Worm (Caenorhabditis elegans) whole organism, late embryonic: Measurements from ENCODE around the gene F54F11.1.

Experiments used
- K02D7.2 ChIP-seq: sonication (generic microtip); optimal IDR thresholded peaks from 2 replicates; lab custom pipeline; 2017; ENCODE audit warnings: mild to moderate bottlenecking, missing genetic modification characterization, missing compliant biosample characterization
- K09A11.1 ChIP-seq: sonication (generic microtip); optimal IDR thresholded peaks from 2 replicates; lab custom pipeline; 2017; ENCODE audit warnings: antibody characterized with exemption, mild to moderate bottlenecking, missing genetic modification characterization, missing compliant biosample characterization; ENCODE audit not compliant: insufficient read depth
- ahr-1 ChIP-seq: sonication (generic microtip); optimal IDR thresholded peaks from 2 replicates; lab custom pipeline; 2016; ENCODE audit warnings: missing genetic modification characterization, missing compliant biosample characterization
- ceh-18 ChIP-seq: sonication (generic microtip); optimal IDR thresholded peaks from 2 replicates; lab custom pipeline; 2016; ENCODE audit warnings: missing genetic modification characterization, missing compliant biosample characterization
- ceh-2 ChIP-seq: sonication (generic microtip); optimal IDR thresholded peaks from 2 replicates; lab custom pipeline; 2016; ENCODE audit warnings: missing genotype, missing genetic modification characterization, missing compliant biosample characterization
- ceh-31 ChIP-seq: sonication (generic microtip); optimal IDR thresholded peaks from 2 replicates; lab custom pipeline; 2016; ENCODE audit warnings: missing genetic modification characterization, missing compliant biosample characterization
- ceh-34 ChIP-seq: sonication (generic microtip); optimal IDR thresholded peaks from 2 replicates; lab custom pipeline; 2016; ENCODE audit warnings: mild to moderate bottlenecking, missing genetic modification characterization, missing compliant biosample characterization
- ceh-45 ChIP-seq: fragments of 200-800 bp; sonication (Bioruptor generic); IDR thresholded peaks from 2 replicates; pipeline ENCODE4 v1.3.6; 2022; ENCODE audit warnings: missing genetic modification reagents, missing genetic modification characterization, missing compliant biosample characterization
- ceh-48 ChIP-seq: sonication (generic microtip); optimal IDR thresholded peaks from 2 replicates; lab custom pipeline; 2016; ENCODE audit warnings: missing genetic modification characterization, inconsistent platforms, missing compliant biosample characterization
- ceh-9 ChIP-seq: sonication (generic microtip); optimal IDR thresholded peaks from 2 replicates; lab custom pipeline; 2016; ENCODE audit warnings: mild to moderate bottlenecking, missing genetic modification characterization, inconsistent platforms, missing compliant biosample characterization
- dve-1 ChIP-seq: sonication (generic microtip); optimal IDR thresholded peaks from 2 replicates; lab custom pipeline; 2017; ENCODE audit warnings: antibody characterized with exemption, mild to moderate bottlenecking, missing genetic modification characterization, missing compliant biosample characterization
- elt-2 ChIP-seq: sonication (generic microtip); optimal IDR thresholded peaks from 2 replicates; lab custom pipeline; 2016; ENCODE audit warnings: missing genetic modification reagents, missing genetic modification characterization, missing compliant biosample characterization
- elt-4 ChIP-seq: sonication (generic microtip); optimal IDR thresholded peaks from 2 replicates; lab custom pipeline; 2016; ENCODE audit warnings: missing genetic modification characterization, missing compliant biosample characterization
- eyg-1 ChIP-seq: sonication (generic microtip); optimal IDR thresholded peaks from 2 replicates; lab custom pipeline; 2016; ENCODE audit warnings: missing genotype, missing genetic modification characterization, missing compliant biosample characterization
- fax-1 ChIP-seq: sonication (generic microtip); optimal IDR thresholded peaks from 2 replicates; lab custom pipeline; 2016; ENCODE audit warnings: missing genotype, missing genetic modification characterization, missing compliant biosample characterization
- fkh-10 ChIP-seq: fragments of 150-350 bp; optimal IDR thresholded peaks from 2 replicates; lab custom pipeline; 2014; ENCODE audit warnings: missing biosample characterization, missing genetic modification reagents, missing genetic modification characterization
- hlh-15 ChIP-seq: sonication (generic microtip); optimal IDR thresholded peaks from 2 replicates; lab custom pipeline; 2016; ENCODE audit warnings: missing genetic modification characterization, missing compliant biosample characterization
- hlh-6 ChIP-seq: sonication (generic microtip); optimal IDR thresholded peaks from 2 replicates; lab custom pipeline; 2016; ENCODE audit warnings: missing genotype, missing genetic modification characterization, missing compliant biosample characterization
- lim-6 ChIP-seq: sonication (generic microtip); optimal IDR thresholded peaks from 2 replicates; lab custom pipeline; 2016; ENCODE audit warnings: missing genetic modification characterization, missing compliant biosample characterization
- mec-3 ChIP-seq: sonication (generic microtip); optimal IDR thresholded peaks from 2 replicates; lab custom pipeline; 2016; ENCODE audit warnings: borderline replicate concordance, missing genetic modification characterization, missing compliant biosample characterization
- nfya-1 ChIP-seq: sonication (generic microtip); optimal IDR thresholded peaks from 2 replicates; lab custom pipeline; 2017; ENCODE audit warnings: missing genetic modification characterization, mild to moderate bottlenecking, missing compliant biosample characterization, antibody characterized with exemption, moderate library complexity
- nhr-232 ChIP-seq: sonication (generic microtip); optimal IDR thresholded peaks from 2 replicates; lab custom pipeline; 2016; ENCODE audit warnings: missing genetic modification characterization, missing compliant biosample characterization
- odd-2 ChIP-seq: sonication (generic microtip); optimal IDR thresholded peaks from 2 replicates; lab custom pipeline; 2017; ENCODE audit warnings: antibody characterized with exemption, mild to moderate bottlenecking, missing genetic modification characterization, missing compliant biosample characterization
- pat-9 ChIP-seq: fragments of 200-800 bp; sonication (Bioruptor generic); optimal IDR thresholded peaks from 2 replicates; lab custom pipeline; 2018; ENCODE audit warnings: mild to moderate bottlenecking, missing genetic modification characterization, moderate library complexity, missing compliant biosample characterization
- pqm-1 ChIP-seq: sonication (generic microtip); optimal IDR thresholded peaks from 2 replicates; lab custom pipeline; 2016; ENCODE audit warnings: missing genetic modification characterization, missing compliant biosample characterization
- pros-1 ChIP-seq: fragments of 150-350 bp; optimal IDR thresholded peaks from 2 replicates; lab custom pipeline; 2014; ENCODE audit warnings: missing biosample characterization, missing genetic modification reagents, missing genetic modification characterization
- sdc-2 ChIP-seq: sonication (generic microtip); optimal IDR thresholded peaks from 2 replicates; lab custom pipeline; 2016; ENCODE audit warnings: missing genotype, missing genetic modification characterization, missing compliant biosample characterization
- sox-2 ChIP-seq: fragments of 200-800 bp; sonication (Bioruptor generic); IDR thresholded peaks from 2 replicates; pipeline ENCODE4 v1.3.6; 2022; ENCODE audit warnings: missing genetic modification reagents, missing genetic modification characterization, missing compliant biosample characterization
- tbx-2 ChIP-seq: sonication (generic microtip); optimal IDR thresholded peaks from 2 replicates; lab custom pipeline; 2016; ENCODE audit warnings: missing genetic modification characterization, missing compliant biosample characterization
- ttx-3 ChIP-seq: sonication (generic microtip); optimal IDR thresholded peaks from 2 replicates; lab custom pipeline; 2016; ENCODE audit warnings: missing genetic modification reagents, missing genetic modification characterization, missing compliant biosample characterization
- unc-3 ChIP-seq, 2 experiments: fragments of 200-800 bp in 1 of 2; sonication (Bioruptor generic) in 1 of 2; sonication (generic microtip) in 1 of 2; conservative IDR thresholded peaks in 1 of 2; optimal IDR thresholded peaks in 1 of 2; 2 replicates each; pipeline versions ENCODE4 v1.3.6 to Lab custom; 2016 to 2022; ENCODE audit warnings: missing compliant biosample characterization in 2 of 2, missing genetic modification characterization in 2 of 2, missing genetic modification reagents in 1 of 2
- unc-42 ChIP-seq: sonication (generic microtip); optimal IDR thresholded peaks from 2 replicates; lab custom pipeline; 2016; ENCODE audit warnings: missing genotype, missing genetic modification characterization, missing compliant biosample characterization
- unc-55 ChIP-seq: sonication (generic microtip); optimal IDR thresholded peaks from 2 replicates; lab custom pipeline; 2017; ENCODE audit warnings: missing biosample characterization, missing genetic modification reagents, missing genetic modification characterization
- unc-86 ChIP-seq: sonication (generic microtip); optimal IDR thresholded peaks from 2 replicates; lab custom pipeline; 2016; ENCODE audit warnings: missing genetic modification characterization, missing compliant biosample characterization
- ztf-16 ChIP-seq: sonication (generic microtip); optimal IDR thresholded peaks from 2 replicates; lab custom pipeline; 2017; ENCODE audit warnings: missing genetic modification characterization, missing compliant biosample characterization

The F54F11.1 gene

DNA sequence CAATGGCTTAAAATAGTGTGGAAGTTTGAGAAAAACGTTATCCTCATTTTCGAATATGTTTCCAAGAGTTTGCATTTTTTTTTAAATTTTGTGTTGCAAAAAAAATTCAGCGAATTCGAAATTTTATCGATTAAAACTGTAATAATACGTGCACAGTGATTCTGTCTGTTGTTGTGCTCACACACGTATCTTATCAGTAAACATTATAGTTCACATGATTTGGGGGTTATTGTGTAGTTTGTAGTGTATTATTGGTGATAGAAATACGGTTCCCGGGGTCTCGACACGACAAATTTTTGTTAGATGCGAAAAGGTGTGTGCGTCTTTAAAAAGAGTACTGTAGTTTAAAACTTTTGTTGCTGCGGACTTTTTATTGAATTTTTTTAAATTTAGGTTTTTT is 8.0 kb upstream of the F54F11.1 start, which contains the start of gene drr-1:
Gene drr-1 (minus strand): TSS at position 183 of the 400 bp plus-strand sequence.
- peak; percentile 58 for TF ChIP-seq elt-2 (tag; lab: Kevin White, UChicago)
- TF ChIP-seq ztf-16 (tag; lab: Kevin White, UChicago) = no peak

- peak; percentile 98 for TF ChIP-seq unc-55
- TF ChIP-seq ceh-18 (tag; lab: Kevin White, UChicago) = peak; percentile 56
- no peak for TF ChIP-seq tbx-2 (tag; lab: Kevin White, UChicago)
- TF ChIP-seq lim-6 (tag; lab: Kevin White, UChicago) = no peak
- peak; percentile 10 for TF ChIP-seq nfya-1
- TF ChIP-seq pqm-1 (tag; lab: Kevin White, UChicago) = no peak
- TF ChIP-seq sox-2 (GFP tag; lab: Robert Waterston, UW) = no peak
- TF ChIP-seq, all 69 proteins: peak for 3
Measured at ce11 chrII:13500582-13500981, 3.2 kb upstream of the F54F11.1 start.

DNA sequence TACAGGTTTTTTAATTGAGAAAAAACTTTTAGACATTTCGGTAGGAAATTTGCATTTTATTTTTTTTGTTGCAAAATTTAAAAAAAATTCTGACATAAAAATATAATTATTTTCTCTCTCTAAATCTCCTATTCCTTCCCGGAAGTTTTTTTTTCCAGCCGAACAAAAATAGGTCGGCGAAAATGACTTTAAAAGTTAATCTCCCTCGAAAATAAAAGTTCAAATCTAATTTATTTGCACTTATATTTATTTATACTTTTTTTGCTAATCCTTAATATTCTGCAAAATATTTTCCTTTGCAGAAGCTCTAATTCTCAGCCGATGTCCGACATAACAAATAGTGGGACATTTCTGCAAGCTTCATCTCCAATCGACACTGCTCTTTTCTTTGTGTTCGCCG is 2.2 kb upstream of the F54F11.1 start, which contains the start of gene F45H10.5:
Gene F45H10.5 (plus strand): TSS at position 301 of the 400 bp plus-strand sequence.
- no peak for TF ChIP-seq eyg-1 (tag; lab: Kevin White, UChicago)
- no peak for TF ChIP-seq ceh-9
- no peak for TF ChIP-seq ttx-3 (tag; lab: Kevin White, UChicago)
- TF ChIP-seq ceh-45 (GFP tag; lab: Robert Waterston, UW) = no peak
- no peak for TF ChIP-seq ceh-2 (tag; lab: Kevin White, UChicago)
- no peak for TF ChIP-seq nfya-1
- no peak for TF ChIP-seq unc-86 (tag; lab: Kevin White, UChicago)
- TF ChIP-seq ahr-1 = no peak
- no peak for TF ChIP-seq ztf-16 (tag; lab: Kevin White, UChicago)
- TF ChIP-seq elt-4 = no peak
- no peak for TF ChIP-seq ceh-48 (tag; lab: Kevin White, UChicago)
- TF ChIP-seq K09A11.1 = no peak
- TF ChIP-seq odd-2 (tag; lab: Kevin White, UChicago) = no peak
- TF ChIP-seq unc-55 = no peak
- TF ChIP-seq unc-42 (tag; lab: Kevin White, UChicago) = no peak
- no peak for TF ChIP-seq nhr-232 (tag; lab: Kevin White, UChicago)
- TF ChIP-seq dve-1 (tag; lab: Kevin White, UChicago) = no peak
- TF ChIP-seq pat-9 (tag; lab: Kevin White, UChicago) = no peak
- TF ChIP-seq hlh-15 (tag; lab: Kevin White, UChicago) = no peak
- TF ChIP-seq K02D7.2 (tag; lab: Kevin White, UChicago) = no peak

ce11 chrII:13505386-13505785 is 1.6 kb downstream of the F54F11.1 start:
- no peak for TF ChIP-seq mec-3

ce11 chrII:13505977-13506568 is 2.3 kb downstream of the F54F11.1 start:
- TF ChIP-seq ceh-31 (tag; lab: Kevin White, UChicago) = no peak
- no peak for TF ChIP-seq ahr-1
- peak; percentile 59 for TF ChIP-seq nfya-1

- TF ChIP-seq sox-2 (GFP tag; lab: Robert Waterston, UW) (no peak), sdc-2 (tag; lab: Kevin White, UChicago) (no peak), fkh-10 (GFP tag; lab: Kevin White, UChicago) (no peak), pros-1 (tag; lab: Kevin White, UChicago) (no peak), unc-3 (GFP tag; conservative IDR thresholded peaks at IDR 0.05; lab: Robert Waterston, UW) (no peak), unc-3 (tag; optimal IDR thresholded peaks at IDR 0.05; lab: Kevin White, UChicago) (no peak), fax-1 (no peak), ceh-34 (tag; lab: Kevin White, UChicago) (no peak), eyg-1 (tag; lab: Kevin White, UChicago) (no peak), K02D7.2 (tag; lab: Kevin White, UChicago) (no peak), hlh-6 (tag; lab: Kevin White, UChicago) (no peak), ceh-48 (tag; lab: Kevin White, UChicago) (no peak)
- TF ChIP-seq, all 69 proteins: peak for 0
Measured at ce11 chrII:13507535-13507934, 3.8 kb downstream of the F54F11.1 start, which contains the start of gene nep-17. nep-17 (plus strand) TSS chrII:13507819.
